Worm (Caenorhabditis elegans) whole organism, L3 larva: Measurements from ENCODE around the gene twk-32.

Experiments
- R02D3.7 ChIP-seq: fragments of 150-350 bp; optimal IDR thresholded peaks from 2 replicates; lab custom pipeline; 2014; ENCODE audit warnings: missing biosample characterization, missing genetic modification characterization
- ZK546.5 ChIP-seq: sonication (generic microtip); optimal IDR thresholded peaks from 2 replicates; lab custom pipeline; 2017; ENCODE audit warnings: missing biosample characterization, missing genetic modification characterization
- aly-2 ChIP-seq: fragments of 150-350 bp; optimal IDR thresholded peaks from 2 replicates; lab custom pipeline; 2014; ENCODE audit warnings: missing biosample characterization, missing genetic modification characterization
- ama-1 ChIP-seq: fragments of 150-350 bp; optimal IDR thresholded peaks from 2 replicates; lab custom pipeline; 2018
- ceh-16 ChIP-seq: sonication (generic microtip); optimal IDR thresholded peaks from 2 replicates; lab custom pipeline; 2017; ENCODE audit warnings: missing biosample characterization, missing genetic modification characterization
- ceh-28 ChIP-seq: fragments of 150-350 bp; optimal IDR thresholded peaks from 2 replicates; lab custom pipeline; 2014; ENCODE audit warnings: missing biosample characterization, missing genetic modification reagents, missing genetic modification characterization
- ceh-82 ChIP-seq: fragments of 150-350 bp; optimal IDR thresholded peaks from 2 replicates; lab custom pipeline; 2014; ENCODE audit warnings: missing biosample characterization, missing genetic modification characterization
- ceh-9 ChIP-seq: sonication (generic microtip); optimal IDR thresholded peaks from 2 replicates; lab custom pipeline; 2018; ENCODE audit warnings: missing biosample characterization, missing genetic modification characterization
- daf-12 ChIP-seq: fragments of 150-350 bp; optimal IDR thresholded peaks from 2 replicates; lab custom pipeline; 2014; ENCODE audit warnings: missing biosample characterization, missing genetic modification reagents, missing genetic modification characterization
- egl-5 ChIP-seq: fragments of 150-350 bp; optimal IDR thresholded peaks from 2 replicates; lab custom pipeline; 2017; ENCODE audit warnings: missing biosample characterization, missing genetic modification reagents, missing genetic modification characterization, inconsistent platforms
- elt-1 ChIP-seq: fragments of 150-350 bp; optimal IDR thresholded peaks from 2 replicates; lab custom pipeline; 2014; ENCODE audit warnings: missing biosample characterization, missing genetic modification characterization
- elt-2 ChIP-seq: sonication (generic microtip); optimal IDR thresholded peaks from 2 replicates; lab custom pipeline; 2016; ENCODE audit warnings: missing genetic modification reagents, mild to moderate bottlenecking, missing genetic modification characterization, missing compliant biosample characterization
- elt-3 ChIP-seq, 3 experiments: fragments of 150-350 bp in 1 of 3; sonication (generic microtip) in 2 of 3; optimal IDR thresholded peaks; 2 replicates in 2 of 3; 4 replicates in 1 of 3; lab custom pipeline; 2014 to 2017; ENCODE audit warnings: missing biosample characterization in 3 of 3, missing genetic modification characterization in 3 of 3
- eor-1 ChIP-seq, 2 experiments: fragments of 150-350 bp; optimal IDR thresholded peaks; 2 replicates each; lab custom pipeline; 2014 to 2018; ENCODE audit warnings: missing biosample characterization in 2 of 2, missing genetic modification characterization in 2 of 2
- fkh-10 ChIP-seq: sonication (generic microtip); optimal IDR thresholded peaks from 2 replicates; lab custom pipeline; 2017; ENCODE audit warnings: missing biosample characterization, missing genetic modification reagents, missing genetic modification characterization
- fkh-2 ChIP-seq: fragments of 150-350 bp; optimal IDR thresholded peaks from 2 replicates; lab custom pipeline; 2014; ENCODE audit warnings: missing biosample characterization, missing genetic modification reagents, missing genetic modification characterization
- fos-1 ChIP-seq: fragments of 150-350 bp; optimal IDR thresholded peaks from 2 replicates; lab custom pipeline; 2014; ENCODE audit warnings: missing biosample characterization, missing genetic modification characterization
- hmg-11 ChIP-seq: sonication (generic microtip); optimal IDR thresholded peaks from 2 replicates; lab custom pipeline; 2016; ENCODE audit warnings: missing genetic modification characterization, missing compliant biosample characterization
- jun-1 ChIP-seq: fragments of 150-350 bp; optimal IDR thresholded peaks from 2 replicates; lab custom pipeline; 2014; ENCODE audit warnings: missing biosample characterization, missing genetic modification reagents, missing genetic modification characterization
- lin-15B ChIP-seq: fragments of 150-350 bp; optimal IDR thresholded peaks from 2 replicates; lab custom pipeline; 2014; ENCODE audit warnings: missing biosample characterization, missing genetic modification characterization
- lin-39 ChIP-seq: fragments of 150-350 bp; optimal IDR thresholded peaks from 2 replicates; lab custom pipeline; 2018; ENCODE audit warnings: missing biosample characterization, missing genetic modification reagents, missing genetic modification characterization
- lsy-12 ChIP-seq: sonication (generic microtip); optimal IDR thresholded peaks from 2 replicates; lab custom pipeline; 2016; ENCODE audit warnings: mild to moderate bottlenecking, missing genetic modification characterization, missing compliant biosample characterization
- nfya-1 ChIP-seq: sonication (generic microtip); optimal IDR thresholded peaks from 2 replicates; lab custom pipeline; 2017; ENCODE audit warnings: missing genetic modification characterization, mild to moderate bottlenecking, missing compliant biosample characterization, antibody characterized with exemption, moderate library complexity; ENCODE audit not compliant: insufficient read depth
- nhr-11 ChIP-seq: fragments of 150-350 bp; optimal IDR thresholded peaks from 2 replicates; lab custom pipeline; 2014; ENCODE audit warnings: missing biosample characterization, missing genetic modification characterization
- nhr-12 ChIP-seq: fragments of 150-350 bp; optimal IDR thresholded peaks from 2 replicates; lab custom pipeline; 2014; ENCODE audit warnings: missing biosample characterization, missing genetic modification characterization
- nhr-23 ChIP-seq: fragments of 150-350 bp; optimal IDR thresholded peaks from 2 replicates; lab custom pipeline; 2014; ENCODE audit warnings: missing biosample characterization, missing genetic modification reagents, missing genetic modification characterization
- nhr-25 ChIP-seq: sonication (generic microtip); optimal IDR thresholded peaks from 2 replicates; lab custom pipeline; 2017; ENCODE audit warnings: missing biosample characterization, missing genetic modification characterization
- nhr-43 ChIP-seq: sonication (generic microtip); optimal IDR thresholded peaks from 2 replicates; lab custom pipeline; 2016; ENCODE audit warnings: mild to moderate bottlenecking, missing genetic modification characterization, missing compliant biosample characterization; ENCODE audit not compliant: poor library complexity, severe bottlenecking
- nhr-76 ChIP-seq: fragments of 150-350 bp; sonication (generic microtip); optimal IDR thresholded peaks from 5 replicates; lab custom pipeline; 2014; ENCODE audit warnings: missing biosample characterization, missing genetic modification characterization
- pha-4 ChIP-seq: fragments of 150-350 bp; optimal IDR thresholded peaks from 2 replicates; lab custom pipeline; 2014; ENCODE audit warnings: missing biosample characterization, missing genetic modification reagents, missing genetic modification characterization
- pqm-1 ChIP-seq: fragments of 150-350 bp; optimal IDR thresholded peaks from 2 replicates; lab custom pipeline; 2017; ENCODE audit warnings: missing biosample characterization, missing genetic modification characterization, inconsistent platforms
- sea-2 ChIP-seq: fragments of 150-350 bp; sonication (generic microtip); optimal IDR thresholded peaks from 4 replicates; lab custom pipeline; 2014; ENCODE audit warnings: missing biosample characterization, missing genetic modification reagents, missing genetic modification characterization
- skn-1 ChIP-seq: fragments of 150-350 bp; optimal IDR thresholded peaks from 2 replicates; lab custom pipeline; 2014; ENCODE audit warnings: missing biosample characterization, missing genetic modification characterization
- unc-39 ChIP-seq: sonication (generic microtip); optimal IDR thresholded peaks from 4 replicates; lab custom pipeline; 2017; ENCODE audit warnings: missing biosample characterization, missing genetic modification characterization
- unc-62 ChIP-seq: fragments of 150-350 bp; sonication (generic microtip); optimal IDR thresholded peaks from 4 replicates; lab custom pipeline; 2014; ENCODE audit warnings: missing biosample characterization, missing genetic modification reagents, missing genetic modification characterization
- zag-1 ChIP-seq: fragments of 150-350 bp; optimal IDR thresholded peaks from 2 replicates; lab custom pipeline; 2014; ENCODE audit warnings: missing biosample characterization, missing genetic modification characterization

twk-32 gene

DNA sequence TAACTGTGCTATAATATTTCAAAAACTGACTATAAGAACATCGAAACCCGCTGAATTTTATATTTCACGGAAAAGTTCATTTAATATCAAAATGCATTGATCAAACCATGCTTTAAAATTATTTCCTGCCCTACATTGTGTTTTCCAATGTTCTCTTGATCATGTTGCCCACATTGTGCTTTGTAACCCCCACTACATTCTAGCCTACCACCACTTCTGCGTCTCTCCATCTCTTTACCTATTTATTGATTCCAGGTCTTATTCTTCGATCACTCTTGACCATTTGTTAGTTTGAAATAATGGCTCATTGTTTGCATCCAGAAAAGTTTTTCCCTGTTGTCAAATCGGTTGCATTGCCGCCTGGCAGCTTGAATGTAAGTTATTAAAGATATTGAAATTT, 14.3 kb upstream of the twk-32 start, which contains the start of gene decr-1.1:
Gene decr-1.1 (plus strand): TSS at position 210 of the 400 bp plus-strand sequence.
- no peak for TF ChIP-seq fkh-10 (GFP tag; lab: Kevin White, UChicago)
- no peak for TF ChIP-seq jun-1 (tag; lab: Kevin White, UChicago)
- TF ChIP-seq ceh-28 (tag; lab: Kevin White, UChicago), result peak; percentile 28
- TF ChIP-seq daf-12 (tag; lab: Kevin White, UChicago), result no peak
- TF ChIP-seq nfya-1 (tag; lab: Kevin White, UChicago), result peak; percentile 7
- TF ChIP-seq zag-1 (tag; lab: Kevin White, UChicago), result no peak
- TF ChIP-seq pha-4 (tag; lab: Kevin White, UChicago), result peak; percentile 37
- peak; percentile 64 for TF ChIP-seq pqm-1 (tag; lab: Kevin White, UChicago)
- TF ChIP-seq fos-1 (tag; lab: Kevin White, UChicago), result no peak
- TF ChIP-seq nhr-12 (tag; lab: Kevin White, UChicago), result no peak
- no peak for TF ChIP-seq unc-39 (tag; lab: Kevin White, UChicago)
- no peak for TF ChIP-seq egl-5
- peak; percentile 49 for TF ChIP-seq elt-2 (tag; lab: Kevin White, UChicago)
- TF ChIP-seq, all 47 proteins: peak for 5

DNA sequence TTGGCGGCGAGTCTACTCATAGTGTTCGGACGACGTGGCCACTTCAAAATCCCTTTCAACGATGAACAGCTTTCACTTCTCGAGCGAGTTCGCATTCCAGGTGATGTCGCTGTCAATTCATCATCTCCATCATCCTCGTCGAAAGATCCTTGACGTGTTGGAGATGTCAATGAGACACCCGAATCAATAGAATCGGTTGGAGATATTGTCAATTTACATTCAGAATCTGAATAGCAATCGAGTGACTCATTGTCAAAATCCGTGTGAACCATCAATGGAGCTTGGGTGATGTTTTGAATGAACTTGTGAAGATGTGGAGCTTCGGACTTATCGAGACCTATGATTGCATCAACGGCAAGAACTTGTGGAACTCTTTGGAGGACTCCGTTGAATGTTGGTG, 10.7 kb upstream of the twk-32 start:
- TF ChIP-seq hmg-11 (tag; lab: Kevin White, UChicago) (no peak), R02D3.7 (tag; lab: Kevin White, UChicago) (no peak), ceh-82 (no peak), ZK546.5 (no peak), egl-5 (no peak), nfya-1 (tag; lab: Kevin White, UChicago) (no peak), fkh-2 (tag; lab: Kevin White, UChicago) (no peak), nhr-11 (tag; lab: Kevin White, UChicago) (no peak), nhr-76 (no peak), sea-2 (no peak)
- TF ChIP-seq, all 47 proteins: peak for 0

DNA sequence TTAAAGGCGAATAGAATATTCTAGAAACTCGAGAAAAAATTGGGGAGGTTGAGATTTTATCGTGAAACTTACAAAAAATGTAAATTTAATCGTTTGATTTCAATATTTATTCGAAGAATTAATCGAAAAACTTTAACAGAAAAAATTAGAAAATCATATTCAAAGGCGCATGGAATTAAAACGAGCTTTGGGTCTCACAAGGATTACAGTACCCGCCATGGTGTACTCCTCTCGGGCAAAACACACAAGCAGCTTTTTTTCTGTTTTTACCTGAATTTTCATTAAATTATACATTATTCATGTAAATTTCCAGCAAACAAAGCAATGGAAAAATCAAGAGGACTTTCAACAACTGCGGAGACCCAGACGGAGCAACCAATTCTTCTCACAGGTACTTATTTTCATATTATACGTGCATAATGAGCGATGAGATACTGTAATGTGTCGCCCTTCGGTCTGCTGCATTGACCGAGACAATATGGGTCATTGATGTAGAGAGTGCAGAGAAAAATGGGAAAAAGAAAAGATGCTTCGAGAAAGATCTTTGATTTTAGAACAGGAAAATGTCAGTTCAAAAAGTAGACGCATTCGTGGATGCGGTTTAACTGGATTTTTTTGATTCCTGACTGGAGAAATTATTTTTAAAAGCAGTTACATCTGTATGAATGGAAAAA, 9.1 kb upstream of the twk-32 start, which contains the start of the genes F53C11.4 and F53C11.5:
Gene F53C11.4 (minus strand): TSS at position 128 of the 674 bp plus-strand sequence.
Gene F53C11.5 (plus strand): TSS at position 325 of the 674 bp plus-strand sequence.
- TF ChIP-seq ceh-9 (tag; lab: Kevin White, UChicago), result no peak
- TF ChIP-seq hmg-11 (tag; lab: Kevin White, UChicago), result peak; percentile 3
- peak; percentile 88 for TF ChIP-seq pha-4 (tag; lab: Kevin White, UChicago)
- TF ChIP-seq ceh-28 (tag; lab: Kevin White, UChicago), result peak; percentile 30
- TF ChIP-seq ama-1 (lab: Kevin White, UChicago), result peak; percentile 29
- TF ChIP-seq nhr-23 (tag; lab: Kevin White, UChicago), result peak; percentile 91
- TF ChIP-seq lin-39 (tag; lab: Kevin White, UChicago), result peak; percentile 48
- peak; percentile 45 for TF ChIP-seq nfya-1 (tag; lab: Kevin White, UChicago)
- peak; percentile 66 for TF ChIP-seq jun-1 (tag; lab: Kevin White, UChicago)
- TF ChIP-seq lin-15B (tag; lab: Kevin White, UChicago), result peak; percentile 3
- peak; percentile 69 for TF ChIP-seq elt-2 (tag; lab: Kevin White, UChicago)
- TF ChIP-seq nhr-12 (tag; lab: Kevin White, UChicago), result no peak
- TF ChIP-seq nhr-11 (tag; lab: Kevin White, UChicago), result no peak
- peak; percentile 36 for TF ChIP-seq lsy-12 (tag; lab: Kevin White, UChicago)
- TF ChIP-seq elt-1, result no peak
- peak; percentile 46 for TF ChIP-seq pqm-1 (tag; lab: Kevin White, UChicago)
- TF ChIP-seq, all 47 proteins: peak for 12

DNA sequence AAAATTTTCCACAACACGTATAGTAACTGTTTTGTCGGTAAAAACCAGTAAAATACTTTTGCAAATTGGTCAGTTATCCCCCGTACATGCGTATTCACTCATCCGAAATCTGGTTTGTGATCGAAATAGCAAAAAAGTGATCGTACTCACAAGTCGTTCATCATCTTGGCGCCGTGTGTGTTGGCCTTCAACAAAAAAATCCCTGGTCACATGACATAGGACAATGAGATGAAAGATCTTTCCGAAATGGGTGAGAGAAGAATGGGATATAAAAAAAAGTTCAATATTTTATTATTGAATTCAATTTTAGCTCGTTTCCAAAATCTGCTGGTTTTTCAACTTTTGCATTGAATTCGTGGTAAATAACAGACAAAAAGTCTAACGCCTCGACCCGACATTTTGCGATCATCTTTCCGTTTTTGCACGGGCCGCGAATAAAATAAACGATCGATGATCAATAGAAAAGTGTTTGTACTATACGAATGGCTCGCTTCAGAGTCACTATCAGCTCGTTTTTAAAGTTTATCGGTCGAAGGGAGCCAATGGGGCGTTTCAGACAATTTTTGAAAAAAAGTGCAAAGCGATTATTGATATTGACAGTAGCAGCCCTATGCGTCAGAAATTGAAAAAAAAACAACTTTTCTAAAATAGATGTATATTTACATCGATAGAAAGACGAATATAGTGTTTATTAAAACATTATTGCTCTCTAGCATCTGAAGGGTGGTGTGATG, 8.3 kb upstream of the twk-32 start:
- TF ChIP-seq fkh-2 (tag; lab: Kevin White, UChicago), result no peak
- no peak for TF ChIP-seq ceh-16 (tag; lab: Kevin White, UChicago)
- no peak for TF ChIP-seq sea-2
- TF ChIP-seq R02D3.7 (tag; lab: Kevin White, UChicago), result no peak
- TF ChIP-seq fos-1 (tag; lab: Kevin White, UChicago), result no peak
- peak; percentile 69 for TF ChIP-seq nhr-25 (tag; lab: Kevin White, UChicago)
- no peak for TF ChIP-seq aly-2
- no peak for TF ChIP-seq fkh-10 (GFP tag; lab: Kevin White, UChicago)
- no peak for TF ChIP-seq elt-3 (tag; optimal IDR thresholded peaks at IDR 0.05; lab: Kevin White, UChicago)
- TF ChIP-seq skn-1, result no peak
- TF ChIP-seq ama-1 (lab: Kevin White, UChicago), result no peak
- no peak for TF ChIP-seq ceh-9 (tag; lab: Kevin White, UChicago)
- no peak for TF ChIP-seq daf-12 (tag; lab: Kevin White, UChicago)
- TF ChIP-seq elt-2 (tag; lab: Kevin White, UChicago), result peak; percentile 62
- TF ChIP-seq elt-1, result no peak
- no peak for TF ChIP-seq hmg-11 (tag; lab: Kevin White, UChicago)
- TF ChIP-seq nfya-1 (tag; lab: Kevin White, UChicago), result peak; percentile 7
- no peak for TF ChIP-seq egl-5
- no peak for TF ChIP-seq ceh-82
- no peak for TF ChIP-seq zag-1 (tag; lab: Kevin White, UChicago)
- no peak for TF ChIP-seq eor-1 (tag; optimal IDR thresholded peaks at IDR 0.05; lab: Kevin White, UChicago)
- TF ChIP-seq pha-4 (tag; lab: Kevin White, UChicago), result peak; percentile 48
- TF ChIP-seq nhr-23 (tag; lab: Kevin White, UChicago), result peak; percentile 42
- TF ChIP-seq nhr-43 (tag; lab: Kevin White, UChicago), result peak; percentile 66
- TF ChIP-seq pqm-1 (tag; lab: Kevin White, UChicago), result peak; percentile 56
- no peak for TF ChIP-seq nhr-12 (tag; lab: Kevin White, UChicago)
- TF ChIP-seq nhr-76, result no peak
- no peak for TF ChIP-seq lin-15B (tag; lab: Kevin White, UChicago)
- TF ChIP-seq unc-62 (GFP tag; lab: Kevin White, UChicago), result no peak
